Worm (Caenorhabditis elegans) whole organism, young adult: ENCODE data around the gene F23F1.5.

Experiments used
- F22D6.2 ChIP-seq: sonication (generic microtip); optimal IDR thresholded peaks from 2 replicates; lab custom pipeline; 2016; ENCODE audit warnings: mild to moderate bottlenecking, missing genetic modification characterization, missing compliant biosample characterization
- F23B12.7 ChIP-seq: sonication (generic microtip); optimal IDR thresholded peaks from 2 replicates; lab custom pipeline; 2017; ENCODE audit warnings: missing genetic modification characterization, mild to moderate bottlenecking, missing compliant biosample characterization, antibody characterized with exemption, moderate library complexity; ENCODE audit not compliant: insufficient read depth
- F33H1.4 ChIP-seq: fragments of 200-800 bp; sonication (Bioruptor generic); IDR thresholded peaks from 2 replicates; pipeline ENCODE4 v1.3.6; 2022; ENCODE audit warnings: missing genetic modification reagents, missing genetic modification characterization, missing compliant biosample characterization
- Y56A3A.18 ChIP-seq: fragments of 200-800 bp; sonication (Bioruptor generic); IDR thresholded peaks from 2 replicates; pipeline ENCODE4 v1.3.6; 2022; ENCODE audit warnings: missing genetic modification reagents, missing genetic modification characterization, missing compliant biosample characterization
- bed-2 ChIP-seq: fragments of 200-800 bp; sonication (Bioruptor generic); IDR thresholded peaks from 2 replicates; pipeline ENCODE4 v1.3.6; 2022; ENCODE audit warnings: missing genetic modification reagents, missing genetic modification characterization, missing compliant biosample characterization
- egrh-3 ChIP-seq: fragments of 200-800 bp; sonication (Bioruptor generic); IDR thresholded peaks from 2 replicates; pipeline ENCODE4 v1.3.6; 2022; ENCODE audit warnings: missing genetic modification reagents, missing genetic modification characterization, missing compliant biosample characterization
- lsl-1 ChIP-seq: fragments of 200-800 bp; sonication (Bioruptor generic); optimal IDR thresholded peaks from 2 replicates; lab custom pipeline; 2018; ENCODE audit warnings: mild to moderate bottlenecking, missing genetic modification characterization, moderate library complexity, missing compliant biosample characterization
- nfya-1 ChIP-seq: sonication (generic microtip); optimal IDR thresholded peaks from 2 replicates; lab custom pipeline; 2017; ENCODE audit warnings: antibody characterized with exemption, missing compliant biosample characterization, missing genetic modification characterization, borderline replicate concordance; ENCODE audit not compliant: insufficient read depth
- nfyb-1 ChIP-seq: fragments of 200-800 bp; sonication (Bioruptor generic); IDR thresholded peaks from 2 replicates; pipeline ENCODE4 v1.3.6; 2022; ENCODE audit warnings: missing genetic modification reagents, missing genetic modification characterization, missing compliant biosample characterization
- nhr-120 ChIP-seq: fragments of 200-800 bp; sonication (Bioruptor generic); IDR thresholded peaks from 2 replicates; pipeline ENCODE4 v1.3.6; 2022; ENCODE audit warnings: missing genetic modification characterization, missing compliant biosample characterization
- nhr-179 ChIP-seq: sonication (generic microtip); optimal IDR thresholded peaks from 2 replicates; lab custom pipeline; 2016; ENCODE audit warnings: mild to moderate bottlenecking, missing genetic modification characterization, missing compliant biosample characterization

DNA sequence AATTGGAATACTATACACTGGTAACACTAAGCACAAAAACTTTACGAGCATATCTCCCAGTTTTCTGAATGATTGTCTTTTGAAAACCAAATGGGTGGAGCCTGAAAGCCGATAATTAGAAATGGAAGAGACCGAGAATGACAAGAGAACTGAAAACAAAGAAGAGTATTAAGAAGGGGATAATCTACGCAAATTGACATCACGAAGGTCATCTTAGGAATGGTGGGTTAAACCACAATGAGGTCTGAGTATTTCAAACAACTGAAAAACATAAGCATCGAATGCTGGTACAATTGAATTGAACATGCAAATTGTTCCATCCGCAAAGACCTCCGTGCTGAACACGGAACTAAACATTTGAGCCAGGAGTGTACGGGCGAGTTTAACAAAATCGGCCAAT is 8.1 kb upstream of the F23F1.5 start, which contains the start of gene spp-24:
- no peak for TF ChIP-seq nhr-120 (GFP tag; lab: Robert Waterston, UW)
- no peak for TF ChIP-seq bed-2
- no peak for TF ChIP-seq egrh-3 (GFP tag; lab: Robert Waterston, UW)
- TF ChIP-seq nfya-1 = no peak
- TF ChIP-seq F23B12.7 = no peak
- TF ChIP-seq F22D6.2 = no peak
- TF ChIP-seq nfyb-1 = no peak
- TF ChIP-seq F33H1.4 = no peak
- TF ChIP-seq lsl-1 (GFP tag; lab: Kevin White, UChicago) = no peak
- TF ChIP-seq Y56A3A.18 (GFP tag; lab: Robert Waterston, UW) = no peak
- TF ChIP-seq nhr-179 = no peak
